Fruit fly (Drosophila melanogaster) S2 (cell line): ENCODE results near the gene dpr16.

Experiments used
- CG8478 ChIP-seq: fragments of >200 bp; optimal IDR thresholded peaks from 2 replicates; lab custom pipeline; 2018
- CTCF ChIP-seq, 2 experiments: fragments of >200 bp; optimal IDR thresholded peaks; 2 replicates each; lab custom pipeline; 2018

DNA sequence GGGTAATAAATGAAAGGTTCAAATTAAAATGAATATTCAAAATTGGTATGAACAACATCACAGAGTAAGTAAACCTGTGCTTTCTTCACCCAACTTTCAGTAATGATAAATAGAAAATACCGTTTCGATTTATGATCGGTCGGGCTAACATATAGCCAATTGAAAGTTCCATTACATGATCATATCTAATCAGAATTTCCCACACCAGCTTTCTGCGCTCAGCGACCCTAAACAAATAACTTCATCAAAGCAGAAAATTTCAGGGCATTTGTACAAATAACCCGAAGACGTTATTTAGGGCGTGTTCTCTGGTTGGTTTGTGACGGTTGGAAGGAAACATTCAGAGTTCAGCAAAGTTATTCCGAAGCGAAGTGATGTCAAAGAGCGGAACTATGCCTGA, 53.1 kb downstream of the dpr16 start:
- TF ChIP-seq CTCF (optimal IDR thresholded peaks at IDR 0.05; lab: Kevin White, UChicago) (no peak), CG8478 (lab: Kevin White, UChicago) (no peak)
